Fruit fly (Drosophila melanogaster) whole organism, embryonic: ENCODE data around the gene Herc4.

Experiments used
- Bgb ChIP-seq: fragments of 200-800 bp; sonication (Bioruptor generic); IDR thresholded peaks from 2 replicates; pipeline ENCODE4 v1.3.6; 2022; ENCODE audit warnings: missing biosample characterization, missing genetic modification characterization; ENCODE audit not compliant: partially characterized antibody
- C15 ChIP-seq: fragments of 200-800 bp; sonication (Bioruptor generic); IDR thresholded peaks from 3 replicates; pipeline ENCODE4 v1.3.6; 2022; ENCODE audit warnings: missing biosample characterization, missing genetic modification characterization
- CG12155 ChIP-seq: fragments of 200-800 bp; sonication (Bioruptor generic); optimal IDR thresholded peaks from 3 replicates; lab custom pipeline; 2016; ENCODE audit warnings: missing biosample characterization, missing genetic modification characterization
- CG12299 ChIP-seq: fragments of 200-800 bp; sonication (Bioruptor generic); optimal IDR thresholded peaks from 2 replicates; lab custom pipeline; 2018; ENCODE audit warnings: missing biosample characterization, mild to moderate bottlenecking, missing genetic modification characterization
- CG1233 ChIP-seq: fragments of 200-800 bp; sonication (Bioruptor generic); optimal IDR thresholded peaks from 4 replicates; lab custom pipeline; 2018; ENCODE audit warnings: missing biosample characterization, mild to moderate bottlenecking, missing genetic modification characterization
- CG12659 ChIP-seq: fragments of 200-800 bp; sonication (Bioruptor generic); optimal IDR thresholded peaks from 3 replicates; lab custom pipeline; 2017; ENCODE audit warnings: mild to moderate bottlenecking, missing biosample characterization, missing genetic modification reagents, missing genetic modification characterization
- CG13424 ChIP-seq: fragments of 200-800 bp; sonication (Bioruptor generic); optimal IDR thresholded peaks from 2 replicates; lab custom pipeline; 2019; ENCODE audit warnings: missing biosample characterization, mild to moderate bottlenecking, missing genetic modification characterization, moderate library complexity
- CG14667 ChIP-seq: fragments of 200-800 bp; sonication (Bioruptor generic); IDR thresholded peaks from 2 replicates; pipeline ENCODE4 v1.3.6; 2022; ENCODE audit warnings: missing biosample characterization, missing genetic modification characterization
- CG14710 ChIP-seq: fragments of 200-800 bp; sonication (Bioruptor generic); optimal IDR thresholded peaks from 3 replicates; lab custom pipeline; 2019; ENCODE audit warnings: missing biosample characterization, mild to moderate bottlenecking, missing genetic modification characterization, moderate library complexity
- CG14860 ChIP-seq: fragments of 200-800 bp; sonication (Bioruptor generic); IDR thresholded peaks from 3 replicates; pipeline ENCODE4 v1.3.6; 2022; ENCODE audit warnings: missing biosample characterization, missing genetic modification characterization; ENCODE audit not compliant: partially characterized antibody
- CG15601 ChIP-seq: fragments of 200-800 bp; sonication (Bioruptor generic); optimal IDR thresholded peaks from 3 replicates; lab custom pipeline; 2019; ENCODE audit warnings: missing biosample characterization, mild to moderate bottlenecking, missing genetic modification characterization, moderate library complexity
- CG1602 ChIP-seq: fragments of 200-800 bp; sonication (Bioruptor generic); optimal IDR thresholded peaks from 3 replicates; lab custom pipeline; 2016; ENCODE audit warnings: missing biosample characterization, missing genetic modification characterization
- CG17568 ChIP-seq: fragments of 200-800 bp; sonication (Bioruptor generic); optimal IDR thresholded peaks from 2 replicates; lab custom pipeline; 2018; ENCODE audit warnings: missing biosample characterization, mild to moderate bottlenecking, missing genetic modification characterization, moderate library complexity
- CG17912 ChIP-seq: fragments of 200-800 bp; sonication (Bioruptor generic); optimal IDR thresholded peaks from 2 replicates; lab custom pipeline; 2018; ENCODE audit warnings: missing biosample characterization, mild to moderate bottlenecking, missing genetic modification characterization
- CG18262 ChIP-seq: fragments of 200-800 bp; optimal IDR thresholded peaks from 3 replicates; lab custom pipeline; 2019; ENCODE audit warnings: missing biosample characterization, mild to moderate bottlenecking, missing genetic modification characterization, moderate library complexity
- CG18619 ChIP-seq: fragments of 200-800 bp; sonication (Bioruptor generic); optimal IDR thresholded peaks from 3 replicates; lab custom pipeline; 2017; ENCODE audit warnings: missing biosample characterization, mild to moderate bottlenecking, missing genetic modification characterization
- CG2120 ChIP-seq: fragments of 200-800 bp; sonication (Bioruptor generic); optimal IDR thresholded peaks from 3 replicates; lab custom pipeline; 2016; ENCODE audit warnings: missing biosample characterization, missing genetic modification characterization
- CG2712 ChIP-seq: fragments of 200-800 bp; optimal IDR thresholded peaks from 3 replicates; lab custom pipeline; 2019; ENCODE audit warnings: missing biosample characterization, mild to moderate bottlenecking, missing genetic modification characterization, moderate library complexity
- CG3065 ChIP-seq: fragments of 200-800 bp; sonication (Bioruptor generic); optimal IDR thresholded peaks from 2 replicates; lab custom pipeline; 2016; ENCODE audit warnings: missing biosample characterization, missing genetic modification characterization
- CG42726 ChIP-seq: fragments of 200-800 bp; sonication (Bioruptor generic); IDR thresholded peaks from 2 replicates; pipeline ENCODE4 v1.3.6; 2022; ENCODE audit warnings: missing biosample characterization, missing genetic modification characterization; ENCODE audit not compliant: partially characterized antibody
- CG6791 ChIP-seq: fragments of 200-800 bp; sonication (Bioruptor generic); IDR thresholded peaks from 3 replicates; pipeline ENCODE4 v1.3.6; 2022; ENCODE audit warnings: missing biosample characterization, missing genetic modification characterization; ENCODE audit not compliant: partially characterized antibody
- CG7987 ChIP-seq: fragments of 200-800 bp; sonication (Bioruptor generic); optimal IDR thresholded peaks from 2 replicates; lab custom pipeline; 2018; ENCODE audit warnings: missing biosample characterization, mild to moderate bottlenecking, missing genetic modification characterization, moderate library complexity
- CG8924 ChIP-seq: fragments of 200-800 bp; optimal IDR thresholded peaks from 3 replicates; lab custom pipeline; 2019; ENCODE audit warnings: missing biosample characterization, mild to moderate bottlenecking, missing genetic modification characterization, moderate library complexity
- CG8944 ChIP-seq: fragments of 200-800 bp; sonication (Bioruptor generic); optimal IDR thresholded peaks from 3 replicates; lab custom pipeline; 2016; ENCODE audit warnings: missing biosample characterization, missing genetic modification characterization
- CG9609 ChIP-seq: fragments of 200-800 bp; sonication (Bioruptor generic); optimal IDR thresholded peaks from 3 replicates; lab custom pipeline; 2016; ENCODE audit warnings: missing biosample characterization, missing genetic modification characterization
- CG9876 ChIP-seq: fragments of 200-800 bp; sonication (Bioruptor generic); optimal IDR thresholded peaks from 2 replicates; lab custom pipeline; 2016; ENCODE audit warnings: missing biosample characterization, missing genetic modification characterization
- HLH4C ChIP-seq: fragments of 200-800 bp; sonication (Bioruptor generic); IDR thresholded peaks from 3 replicates; pipeline ENCODE4 v1.3.6; 2022; ENCODE audit warnings: missing biosample characterization, missing genetic modification characterization; ENCODE audit not compliant: partially characterized antibody
- Hand ChIP-seq: fragments of 200-800 bp; sonication (Bioruptor generic); optimal IDR thresholded peaks from 2 replicates; lab custom pipeline; 2017; ENCODE audit warnings: mild to moderate bottlenecking, missing biosample characterization, missing genetic modification reagents, missing genetic modification characterization
- Hmr ChIP-seq: fragments of 200-800 bp; sonication (Bioruptor generic); optimal IDR thresholded peaks from 3 replicates; lab custom pipeline; 2017; ENCODE audit warnings: mild to moderate bottlenecking, missing biosample characterization, missing genetic modification reagents, missing genetic modification characterization
- MBD-R2 ChIP-seq: fragments of 200-800 bp; sonication (Bioruptor generic); IDR thresholded peaks from 2 replicates; pipeline ENCODE4 v1.3.6; 2022; ENCODE audit warnings: missing biosample characterization, missing genetic modification characterization
- MESR4 ChIP-seq: fragments of 200-800 bp; sonication (Bioruptor generic); optimal IDR thresholded peaks from 2 replicates; lab custom pipeline; 2018; ENCODE audit warnings: missing biosample characterization, mild to moderate bottlenecking, missing genetic modification characterization, moderate library complexity
- Rfx ChIP-seq: fragments of 200-800 bp; sonication (Bioruptor generic); IDR thresholded peaks from 2 replicates; pipeline ENCODE4 v1.3.6; 2022; ENCODE audit warnings: missing biosample characterization, missing genetic modification characterization
- Sox102F ChIP-seq: fragments of 200-800 bp; sonication (Bioruptor generic); optimal IDR thresholded peaks from 2 replicates; lab custom pipeline; 2018; ENCODE audit warnings: missing biosample characterization, mild to moderate bottlenecking, missing genetic modification characterization, moderate library complexity
- Spps ChIP-seq: fragments of 200-800 bp; sonication (Bioruptor generic); optimal IDR thresholded peaks from 2 replicates; lab custom pipeline; 2018; ENCODE audit warnings: missing biosample characterization, mild to moderate bottlenecking, missing genetic modification characterization
- Trl ChIP-seq, 3 experiments: fragments of >200 bp in 2 of 3; fragments of 200-800 bp in 1 of 3; sonication (Bioruptor generic) in 1 of 3; optimal IDR thresholded peaks; 2 replicates in 1 of 3; 3 replicates in 2 of 3; lab custom pipeline; 2016 to 2017; ENCODE audit warnings: missing biosample characterization in 1 of 3, missing genetic modification characterization in 1 of 3
- az2 ChIP-seq: fragments of 200-800 bp; sonication (Bioruptor generic); optimal IDR thresholded peaks from 3 replicates; lab custom pipeline; 2016; ENCODE audit warnings: missing biosample characterization, missing genetic modification characterization
- bcd ChIP-seq: fragments of 200-800 bp; sonication (Bioruptor generic); optimal IDR thresholded peaks from 2 replicates; lab custom pipeline; 2017; ENCODE audit warnings: missing biosample characterization, mild to moderate bottlenecking, missing genetic modification characterization
- cas ChIP-seq: fragments of 200-800 bp; sonication (Bioruptor generic); IDR thresholded peaks from 2 replicates; pipeline ENCODE4 v1.3.6; 2022; ENCODE audit warnings: missing biosample characterization, missing genetic modification characterization
- chinmo ChIP-seq: fragments of 200-800 bp; sonication (Bioruptor generic); IDR thresholded peaks from 4 replicates; pipeline ENCODE4 v1.3.6; 2022; ENCODE audit warnings: missing biosample characterization, missing genetic modification characterization; ENCODE audit not compliant: partially characterized antibody
- cwo ChIP-seq: fragments of 200-800 bp; sonication (Bioruptor generic); optimal IDR thresholded peaks from 3 replicates; lab custom pipeline; 2017; ENCODE audit warnings: missing biosample characterization, missing genetic modification characterization, mild to moderate bottlenecking, moderate library complexity, missing genetic modification reagents
- ems ChIP-seq: fragments of 200-800 bp; sonication (Bioruptor generic); optimal IDR thresholded peaks from 3 replicates; lab custom pipeline; 2016; ENCODE audit warnings: missing biosample characterization, missing genetic modification characterization
- fd64A ChIP-seq: fragments of 200-800 bp; sonication (Bioruptor generic); optimal IDR thresholded peaks from 3 replicates; lab custom pipeline; 2018; ENCODE audit warnings: missing biosample characterization, mild to moderate bottlenecking, missing genetic modification characterization
- ind ChIP-seq: fragments of 200-800 bp; sonication (Bioruptor generic); optimal IDR thresholded peaks from 3 replicates; lab custom pipeline; 2016; ENCODE audit warnings: missing biosample characterization, missing genetic modification characterization
- sc ChIP-seq, 3 experiments: fragments of >200 bp in 2 of 3; fragments of 200-800 bp in 1 of 3; sonication (Bioruptor generic) in 1 of 3; optimal IDR thresholded peaks; 2 replicates in 2 of 3; 3 replicates in 1 of 3; lab custom pipeline; 2017; ENCODE audit warnings: mild to moderate bottlenecking in 1 of 3, missing biosample characterization in 1 of 3, missing genetic modification characterization in 1 of 3, missing genetic modification reagents in 1 of 3
- sens-2 ChIP-seq: fragments of 200-800 bp; sonication (Bioruptor generic); IDR thresholded peaks from 2 replicates; pipeline ENCODE4 v1.3.6; 2022; ENCODE audit warnings: missing biosample characterization, missing genetic modification characterization
- shn ChIP-seq: fragments of 200-800 bp; sonication (Bioruptor generic); optimal IDR thresholded peaks from 3 replicates; lab custom pipeline; 2016; ENCODE audit warnings: missing biosample characterization, missing genetic modification characterization
- sisA ChIP-seq: fragments of 200-800 bp; sonication (Bioruptor generic); IDR thresholded peaks from 2 replicates; pipeline ENCODE4 v1.3.6; 2022; ENCODE audit warnings: missing biosample characterization, missing genetic modification characterization
- sug ChIP-seq: fragments of 200-800 bp; optimal IDR thresholded peaks from 2 replicates; lab custom pipeline; 2019; ENCODE audit warnings: missing biosample characterization, mild to moderate bottlenecking, missing genetic modification characterization, moderate library complexity
- vvl ChIP-seq: fragments of 200-800 bp; sonication (Bioruptor generic); IDR thresholded peaks from 2 replicates; pipeline ENCODE4 v1.3.6; 2022; ENCODE audit warnings: missing biosample characterization, missing genetic modification characterization

Herc4 gene

dm6 chr3L:1295693-1296092 lies 17.8 kb upstream of the Herc4 start, which contains the start of gene Rabex-5 (continued):
- peak; percentile 65 for TF ChIP-seq CG12659 (GFP tag; lab: Kevin White, UChicago)
- peak; percentile 35 for TF ChIP-seq az2 (GFP tag; lab: Kevin White, UChicago)
- no peak for TF ChIP-seq Spps
- no peak for TF ChIP-seq CG15601 (tag; lab: Kevin White, UChicago)
- TF ChIP-seq Hand (GFP tag; lab: Kevin White, UChicago), result no peak
- 0 out of 4 replicates have a peak, but pooled peaks have one; percentile 15 for TF ChIP-seq chinmo (GFP tag; lab: Robert Waterston, UW)
- TF ChIP-seq CG18619 (GFP tag; lab: Kevin White, UChicago), result no peak
- TF ChIP-seq Bgb (GFP tag; lab: Robert Waterston, UW), result peak; percentile 90
- TF ChIP-seq vvl (GFP tag; lab: Robert Waterston, UW), result peak; percentile 65; the same call in 1 of the 2 replicates
- TF ChIP-seq ems (GFP tag; lab: Kevin White, UChicago), result peak; percentile 14
- peak; percentile 37 for TF ChIP-seq CG13424
- peak; percentile 63 for TF ChIP-seq Rfx
- TF ChIP-seq cas (GFP tag; lab: Robert Waterston, UW), result no peak
- peak; percentile 11 for TF ChIP-seq CG3065 (GFP tag; lab: Kevin White, UChicago)
- no peak for TF ChIP-seq sug (tag; lab: Kevin White, UChicago)
- TF ChIP-seq CG17568, result no peak
- TF ChIP-seq CG2712 (tag; lab: Kevin White, UChicago), result peak; percentile 39
- no peak for TF ChIP-seq fd64A (GFP tag; lab: Kevin White, UChicago)
- no peak for TF ChIP-seq cwo (GFP tag; lab: Kevin White, UChicago)
- no peak for TF ChIP-seq sens-2
- TF ChIP-seq CG12155 (GFP tag; lab: Kevin White, UChicago), result peak; percentile 45
- TF ChIP-seq MBD-R2, result peak; percentile 97
- TF ChIP-seq ind, result peak; percentile 4
- no peak for TF ChIP-seq CG12299
- TF ChIP-seq CG7987, result peak; percentile 45
- peak; percentile 19 for TF ChIP-seq CG18262 (tag; lab: Kevin White, UChicago)
- no peak for TF ChIP-seq Trl (optimal IDR thresholded peaks at IDR 0.05; lab: Kevin White, UChicago)
- TF ChIP-seq Trl (GFP tag; optimal IDR thresholded peaks at IDR 0.05; lab: Kevin White, UChicago), result peak; percentile 15
- TF ChIP-seq CG8944, result peak; percentile 45
- TF ChIP-seq CG17912 (GFP tag; lab: Kevin White, UChicago), result peak; percentile 39
- TF ChIP-seq CG42726, result peak; percentile 87
- peak; percentile 1 for TF ChIP-seq bcd (GFP tag; lab: Kevin White, UChicago)
- TF ChIP-seq CG1602, result no peak
- TF ChIP-seq MESR4 (GFP tag; lab: Kevin White, UChicago), result peak; percentile 79
- peak; percentile 49 for TF ChIP-seq CG14710 (tag; lab: Kevin White, UChicago)
- no peak for TF ChIP-seq CG1233 (GFP tag; lab: Kevin White, UChicago)
- TF ChIP-seq Sox102F (GFP tag; lab: Kevin White, UChicago), result no peak
- TF ChIP-seq CG9876, result peak; percentile 17
- TF ChIP-seq Hmr, result peak; percentile 69
- TF ChIP-seq CG2120 (GFP tag; lab: Kevin White, UChicago), result peak; percentile 77
- TF ChIP-seq CG14667, result no peak
- peak; percentile 34 for TF ChIP-seq shn (GFP tag; lab: Kevin White, UChicago)
- peak; percentile 90 for TF ChIP-seq CG6791
- TF ChIP-seq C15 (GFP tag; lab: Robert Waterston, UW), result no peak
- TF ChIP-seq sc (optimal IDR thresholded peaks at IDR 0.05; lab: Kevin White, UChicago), result no peak
- TF ChIP-seq sc (GFP tag; optimal IDR thresholded peaks at IDR 0.05; lab: Kevin White, UChicago), result no peak
- no peak for TF ChIP-seq CG9609 (GFP tag; lab: Kevin White, UChicago)
- TF ChIP-seq HLH4C, result peak; percentile 73
- 0 out of 2 replicates have a peak, but pooled peaks have one; percentile 13 for TF ChIP-seq sisA
- peak; percentile 53; the same call in 2 of the 3 replicates for TF ChIP-seq CG14860 (GFP tag; lab: Robert Waterston, UW)
- TF ChIP-seq CG8924 (tag; lab: Kevin White, UChicago), result peak; percentile 23
